Fruit fly (Drosophila melanogaster) whole organism, embryonic: ENCODE data around the gene Spn85F.

Experiments used
- Atf6 ChIP-seq: fragments of 200-800 bp; sonication (Bioruptor generic); IDR thresholded peaks from 2 replicates; pipeline ENCODE4 v1.3.6; 2022; ENCODE audit warnings: missing biosample characterization, missing genetic modification characterization
- Bdp1 ChIP-seq: fragments of 200-800 bp; sonication (Bioruptor generic); optimal IDR thresholded peaks from 3 replicates; lab custom pipeline; 2016; ENCODE audit warnings: missing biosample characterization, missing genetic modification characterization
- CG11085 ChIP-seq: fragments of 200-800 bp; sonication (Bioruptor generic); IDR thresholded peaks from 2 replicates; pipeline ENCODE4 v1.3.6; 2022; ENCODE audit warnings: missing biosample characterization, missing genetic modification characterization
- CG11723 ChIP-seq: fragments of 200-800 bp; sonication (Bioruptor generic); optimal IDR thresholded peaks from 2 replicates; lab custom pipeline; 2017; ENCODE audit warnings: missing biosample characterization, mild to moderate bottlenecking, missing genetic modification characterization
- CG1233 ChIP-seq: fragments of 200-800 bp; sonication (Bioruptor generic); optimal IDR thresholded peaks from 4 replicates; lab custom pipeline; 2018; ENCODE audit warnings: missing biosample characterization, mild to moderate bottlenecking, missing genetic modification characterization
- CG14014 ChIP-seq: fragments of 200-800 bp; sonication (Bioruptor generic); IDR thresholded peaks from 2 replicates; pipeline ENCODE4 v1.3.6; 2022; ENCODE audit warnings: missing biosample characterization, missing genetic modification characterization
- CG14050 ChIP-seq: fragments of 200-800 bp; sonication (Bioruptor generic); IDR thresholded peaks from 3 replicates; pipeline ENCODE4 v1.3.6; 2022; ENCODE audit warnings: missing biosample characterization, missing genetic modification characterization
- CG14965 ChIP-seq: fragments of 200-800 bp; sonication (Bioruptor generic); optimal IDR thresholded peaks from 2 replicates; lab custom pipeline; 2016; ENCODE audit warnings: missing biosample characterization, missing genetic modification characterization, borderline replicate concordance
- CG15514 ChIP-seq: fragments of 200-800 bp; sonication (Bioruptor generic); optimal IDR thresholded peaks from 3 replicates; lab custom pipeline; 2017; ENCODE audit warnings: missing biosample characterization, missing genetic modification characterization, mild to moderate bottlenecking, moderate library complexity, missing genetic modification reagents
- CG17186 ChIP-seq: fragments of 200-800 bp; sonication (Bioruptor generic); optimal IDR thresholded peaks from 3 replicates; lab custom pipeline; 2017; ENCODE audit warnings: missing biosample characterization, missing genetic modification reagents, missing genetic modification characterization
- CG1832 ChIP-seq: fragments of 200-800 bp; sonication (Bioruptor generic); optimal IDR thresholded peaks from 2 replicates; lab custom pipeline; 2017; ENCODE audit warnings: missing biosample characterization, mild to moderate bottlenecking, missing genetic modification characterization, inconsistent platforms
- CG2120 ChIP-seq: fragments of 200-800 bp; sonication (Bioruptor generic); optimal IDR thresholded peaks from 3 replicates; lab custom pipeline; 2016; ENCODE audit warnings: missing biosample characterization, missing genetic modification characterization
- CG30431 ChIP-seq: fragments of 200-800 bp; sonication (Bioruptor generic); optimal IDR thresholded peaks from 2 replicates; lab custom pipeline; 2017; ENCODE audit warnings: missing biosample characterization, missing genetic modification characterization
- CG32767 ChIP-seq: fragments of 200-800 bp; sonication (Bioruptor generic); IDR thresholded peaks from 2 replicates; pipeline ENCODE4 v1.3.6; 2022; ENCODE audit warnings: missing biosample characterization, missing genetic modification characterization
- CG3281 ChIP-seq: fragments of 200-800 bp; sonication (Bioruptor generic); optimal IDR thresholded peaks from 3 replicates; lab custom pipeline; 2017; ENCODE audit warnings: missing biosample characterization, mild to moderate bottlenecking, missing genetic modification characterization
- CG3726 ChIP-seq: fragments of 200-800 bp; sonication (Bioruptor generic); IDR thresholded peaks from 3 replicates; pipeline ENCODE4, ENCODE4 v1.3.6; 2022; ENCODE audit warnings: missing biosample characterization, missing genetic modification characterization
- CG42726 ChIP-seq: fragments of 200-800 bp; sonication (Bioruptor generic); IDR thresholded peaks from 2 replicates; pipeline ENCODE4 v1.3.6; 2022; ENCODE audit warnings: missing biosample characterization, missing genetic modification characterization; ENCODE audit not compliant: partially characterized antibody
- CG7271 ChIP-seq: fragments of 200-800 bp; sonication (Bioruptor generic); optimal IDR thresholded peaks from 2 replicates; lab custom pipeline; 2018; ENCODE audit warnings: missing biosample characterization, mild to moderate bottlenecking, missing genetic modification characterization, moderate library complexity
- CG7357 ChIP-seq: fragments of 200-800 bp; sonication (Bioruptor generic); IDR thresholded peaks from 3 replicates; pipeline ENCODE4 v1.3.6; 2022; ENCODE audit warnings: missing biosample characterization, missing genetic modification characterization
- CG7372 ChIP-seq: fragments of 200-800 bp; sonication (Bioruptor generic); IDR thresholded peaks from 2 replicates; pipeline ENCODE4 v1.3.6; 2022; ENCODE audit warnings: missing biosample characterization, missing genetic modification characterization
- CG9817 ChIP-seq: fragments of 200-800 bp; sonication (Bioruptor generic); optimal IDR thresholded peaks from 2 replicates; lab custom pipeline; 2018; ENCODE audit warnings: missing biosample characterization, mild to moderate bottlenecking, missing genetic modification characterization, moderate library complexity
- Chrac-16 ChIP-seq: fragments of 200-800 bp; sonication (Bioruptor generic); optimal IDR thresholded peaks from 3 replicates; lab custom pipeline; 2016; ENCODE audit warnings: missing biosample characterization, missing genetic modification characterization
- E2f1 ChIP-seq: fragments of 200-800 bp; sonication (Bioruptor generic); IDR thresholded peaks from 2 replicates; pipeline ENCODE4 v1.3.6; 2022; ENCODE audit warnings: missing biosample characterization, missing genetic modification characterization
- Elba2 ChIP-seq: fragments of 200-800 bp; sonication (Bioruptor generic); optimal IDR thresholded peaks from 3 replicates; lab custom pipeline; 2016; ENCODE audit warnings: missing biosample characterization, missing genetic modification characterization
- H2.0 ChIP-seq: fragments of 200-800 bp; sonication (Bioruptor generic); IDR thresholded peaks from 2 replicates; pipeline ENCODE4 v1.3.6; 2022; ENCODE audit warnings: missing biosample characterization, missing genetic modification characterization
- HLH54F ChIP-seq: fragments of 200-800 bp; sonication (Bioruptor generic); optimal IDR thresholded peaks from 3 replicates; lab custom pipeline; 2016; ENCODE audit warnings: missing biosample characterization, missing genetic modification characterization
- HLHmδ ChIP-seq: fragments of 200-800 bp; sonication (Bioruptor generic); optimal IDR thresholded peaks from 2 replicates; lab custom pipeline; 2018; ENCODE audit warnings: missing biosample characterization, mild to moderate bottlenecking, missing genetic modification characterization, moderate library complexity
- NC2α ChIP-seq: fragments of 200-800 bp; sonication (Bioruptor generic); optimal IDR thresholded peaks from 2 replicates; lab custom pipeline; 2016; ENCODE audit warnings: missing biosample characterization, missing genetic modification characterization
- Poxn ChIP-seq: fragments of 200-800 bp; sonication (Bioruptor generic); IDR thresholded peaks from 2 replicates; pipeline ENCODE4 v1.3.6; 2022; ENCODE audit warnings: missing biosample characterization, missing genetic modification characterization
- Rfx ChIP-seq: fragments of 200-800 bp; sonication (Bioruptor generic); IDR thresholded peaks from 2 replicates; pipeline ENCODE4 v1.3.6; 2022; ENCODE audit warnings: missing biosample characterization, missing genetic modification characterization
- Sry-β ChIP-seq: fragments of 200-800 bp; sonication (Bioruptor generic); optimal IDR thresholded peaks from 2 replicates; lab custom pipeline; 2018; ENCODE audit warnings: missing biosample characterization, mild to moderate bottlenecking, missing genetic modification characterization, moderate library complexity
- Tbp ChIP-seq: fragments of >200 bp; optimal IDR thresholded peaks from 2 replicates; lab custom pipeline; 2018; ENCODE audit warnings: missing biosample characterization, missing genetic modification characterization
- Xbp1 ChIP-seq: fragments of 200-800 bp; sonication (Bioruptor generic); optimal IDR thresholded peaks from 3 replicates; lab custom pipeline; 2016; ENCODE audit warnings: missing biosample characterization, mild to moderate bottlenecking, missing genetic modification characterization
- ase ChIP-seq: fragments of 200-800 bp; sonication (Bioruptor generic); IDR thresholded peaks from 3 replicates; pipeline ENCODE4 v1.3.6; 2022; ENCODE audit warnings: missing biosample characterization, missing genetic modification characterization
- bsh ChIP-seq, 2 experiments: fragments of 200-800 bp; sonication (Bioruptor generic); optimal IDR thresholded peaks; 2 replicates each; lab custom pipeline; 2017 to 2018; ENCODE audit warnings: mild to moderate bottlenecking in 2 of 2, missing biosample characterization in 2 of 2, missing genetic modification characterization in 2 of 2, moderate library complexity in 1 of 2
- chm ChIP-seq: fragments of 200-800 bp; sonication (Bioruptor generic); IDR thresholded peaks from 2 replicates; pipeline ENCODE4 v1.3.6; 2022; ENCODE audit warnings: missing biosample characterization, missing genetic modification characterization
- croc ChIP-seq: fragments of 200-800 bp; sonication (Bioruptor generic); conservative IDR thresholded peaks from 3 replicates; pipeline ENCODE4 v1.3.6; 2022; ENCODE audit warnings: missing biosample characterization, missing genetic modification characterization
- dmrt99B ChIP-seq: fragments of 200-800 bp; sonication (Bioruptor generic); optimal IDR thresholded peaks from 2 replicates; lab custom pipeline; 2018; ENCODE audit warnings: missing biosample characterization, mild to moderate bottlenecking, missing genetic modification characterization, moderate library complexity
- fd3F ChIP-seq: fragments of 200-800 bp; sonication (Bioruptor generic); optimal IDR thresholded peaks from 2 replicates; lab custom pipeline; 2018; ENCODE audit warnings: missing biosample characterization, mild to moderate bottlenecking, missing genetic modification characterization, moderate library complexity
- gcm ChIP-seq: fragments of 200-800 bp; sonication (Bioruptor generic); optimal IDR thresholded peaks from 2 replicates; lab custom pipeline; 2019; ENCODE audit warnings: missing biosample characterization, mild to moderate bottlenecking, missing genetic modification characterization, moderate library complexity
- h ChIP-seq: fragments of >200 bp; optimal IDR thresholded peaks from 2 replicates; lab custom pipeline; 2017
- kni ChIP-seq: fragments of 200-800 bp; sonication (Bioruptor generic); optimal IDR thresholded peaks from 3 replicates; lab custom pipeline; 2017; ENCODE audit warnings: mild to moderate bottlenecking, missing biosample characterization, missing genetic modification reagents, missing genetic modification characterization
- nerfin-1 ChIP-seq: fragments of 200-800 bp; sonication (Bioruptor generic); optimal IDR thresholded peaks from 3 replicates; lab custom pipeline; 2019; ENCODE audit warnings: missing biosample characterization, mild to moderate bottlenecking, missing genetic modification characterization, moderate library complexity
- pho ChIP-seq: fragments of 200-800 bp; sonication (Bioruptor generic); optimal IDR thresholded peaks from 2 replicates; lab custom pipeline; 2016; ENCODE audit warnings: missing biosample characterization, missing genetic modification characterization
- sim ChIP-seq: fragments of 200-800 bp; sonication (Bioruptor generic); IDR thresholded peaks from 2 replicates; pipeline ENCODE4 v1.3.6; 2022; ENCODE audit warnings: missing biosample characterization, missing genetic modification characterization
- sima ChIP-seq: fragments of 200-800 bp; sonication (Bioruptor generic); optimal IDR thresholded peaks from 2 replicates; lab custom pipeline; 2016; ENCODE audit warnings: missing biosample characterization, missing genetic modification characterization
- slp2 ChIP-seq: fragments of 200-800 bp; sonication (Bioruptor generic); optimal IDR thresholded peaks from 2 replicates; lab custom pipeline; 2016; ENCODE audit warnings: missing biosample characterization, missing genetic modification characterization
- sr ChIP-seq: fragments of 200-800 bp; sonication (Bioruptor generic); IDR thresholded peaks from 3 replicates; pipeline ENCODE4 v1.3.6; 2022; ENCODE audit warnings: missing biosample characterization, missing genetic modification characterization
- ssp ChIP-seq: fragments of 200-800 bp; sonication (Bioruptor generic); IDR thresholded peaks from 2 replicates; pipeline ENCODE4 v1.3.6; 2022; ENCODE audit warnings: missing biosample characterization, missing genetic modification characterization
- wdn ChIP-seq: fragments of 200-800 bp; sonication (Bioruptor generic); IDR thresholded peaks from 2 replicates; pipeline ENCODE4 v1.3.6; 2022; ENCODE audit warnings: missing biosample characterization, missing genetic modification characterization
- zen ChIP-seq: fragments of 200-800 bp; sonication (Bioruptor generic); optimal IDR thresholded peaks from 3 replicates; lab custom pipeline; 2018; ENCODE audit warnings: missing biosample characterization, mild to moderate bottlenecking, missing genetic modification characterization, moderate library complexity

Gene Spn85F

dm6 chr3R:10024032-10024712 lies 27.2 kb downstream of the Spn85F start (continued):
- TF ChIP-seq HLH54F (GFP tag; lab: Kevin White, UChicago) (no peak), h (lab: Kevin White, UChicago) (no peak), slp2 (GFP tag; lab: Kevin White, UChicago) (no peak), CG3726 (GFP tag; lab: Robert Waterston, UW) (no peak), Tbp (GFP tag; lab: Kevin White, UChicago) (no peak), CG7271 (tag; lab: Kevin White, UChicago) (no peak), sr (no peak), CG30431 (no peak), CG7357 (GFP tag; lab: Robert Waterston, UW) (no peak), ase (no peak), Bdp1 (no peak), Xbp1 (peak; percentile 28), gcm (GFP tag; lab: Kevin White, UChicago) (no peak), CG1832 (GFP tag; lab: Kevin White, UChicago) (no peak), NC2α (no peak), CG3281 (GFP tag; lab: Kevin White, UChicago) (peak; percentile 48), HLHmδ (GFP tag; lab: Kevin White, UChicago) (no peak), CG2120 (peak; percentile 80), Rfx (GFP tag; lab: Robert Waterston, UW) (peak; percentile 64), CG1233 (no peak), CG42726 (GFP tag; lab: Robert Waterston, UW) (no peak), bsh (GFP tag; optimal IDR thresholded peaks at IDR 0.05; lab: Kevin White, UChicago) (no peak), CG14050 (GFP tag; lab: Robert Waterston, UW) (no peak), chm (no peak), fd3F (no peak), CG9817 (peak; percentile 21), H2.0 (GFP tag; lab: Robert Waterston, UW) (peak; percentile 19; the same call in 1 of the 2 replicates), E2f1 (GFP tag; lab: Robert Waterston, UW) (no peak), CG7372 (GFP tag; lab: Robert Waterston, UW) (no peak), zen (tag; lab: Kevin White, UChicago) (no peak), Elba2 (GFP tag; lab: Kevin White, UChicago) (no peak), Atf6 (GFP tag; lab: Robert Waterston, UW) (peak; percentile 53; the same call in 1 of the 2 replicates), Chrac-16 (GFP tag; lab: Kevin White, UChicago) (no peak), CG14014 (GFP tag; lab: Robert Waterston, UW) (peak; percentile 63), ssp (GFP tag; lab: Robert Waterston, UW) (no peak), dmrt99B (tag; lab: Kevin White, UChicago) (no peak), Sry-β (GFP tag; lab: Kevin White, UChicago) (no peak), nerfin-1 (no peak), CG15514 (peak; percentile 39), wdn (GFP tag; lab: Robert Waterston, UW) (0 out of 2 replicates have a peak, but pooled peaks have one; percentile 32), CG11723 (GFP tag; lab: Kevin White, UChicago) (no peak), CG32767 (GFP tag; lab: Robert Waterston, UW) (no peak), croc (no peak), CG17186 (no peak), CG11085 (no peak), Poxn (GFP tag; lab: Robert Waterston, UW) (no peak), pho (peak; percentile 20), CG14965 (no peak), sima (GFP tag; lab: Kevin White, UChicago) (no peak), sim (GFP tag; lab: Robert Waterston, UW) (no peak), kni (GFP tag; lab: Kevin White, UChicago) (no peak)
